Fruit fly (Drosophila melanogaster) whole organism, embryonic: ENCODE measurements around the gene Cdc14.

Experiments used
- Atf6 ChIP-seq: fragments of 200-800 bp; sonication (Bioruptor generic); IDR thresholded peaks from 2 replicates; pipeline ENCODE4 v1.3.6; 2022; ENCODE audit warnings: missing biosample characterization, missing genetic modification characterization
- CG10959 ChIP-seq: fragments of 200-800 bp; sonication (Bioruptor generic); IDR thresholded peaks from 2 replicates; pipeline ENCODE4 v1.3.6; 2022; ENCODE audit warnings: missing biosample characterization, missing genetic modification characterization
- CG11247 ChIP-seq: fragments of 200-800 bp; sonication (Bioruptor generic); IDR thresholded peaks from 2 replicates; pipeline ENCODE4 v1.3.6; 2022; ENCODE audit warnings: missing biosample characterization, missing genetic modification characterization
- CG11398 ChIP-seq: fragments of 200-800 bp; sonication (Bioruptor generic); optimal IDR thresholded peaks from 2 replicates; lab custom pipeline; 2016; ENCODE audit warnings: missing biosample characterization, missing genetic modification characterization
- CG12155 ChIP-seq: fragments of 200-800 bp; sonication (Bioruptor generic); optimal IDR thresholded peaks from 3 replicates; lab custom pipeline; 2016; ENCODE audit warnings: missing biosample characterization, missing genetic modification characterization
- CG14965 ChIP-seq: fragments of 200-800 bp; sonication (Bioruptor generic); optimal IDR thresholded peaks from 2 replicates; lab custom pipeline; 2016; ENCODE audit warnings: missing biosample characterization, missing genetic modification characterization, borderline replicate concordance
- CG15479 ChIP-seq: fragments of 200-800 bp; sonication (Bioruptor generic); optimal IDR thresholded peaks from 3 replicates; lab custom pipeline; 2019; ENCODE audit warnings: missing biosample characterization, mild to moderate bottlenecking, missing genetic modification characterization, moderate library complexity
- CG17328 ChIP-seq: fragments of 200-800 bp; sonication (Bioruptor generic); IDR thresholded peaks from 2 replicates; pipeline ENCODE4 v1.3.6; 2022; ENCODE audit warnings: missing biosample characterization, missing genetic modification characterization
- CG17361 ChIP-seq: fragments of 200-800 bp; sonication (Bioruptor generic); IDR thresholded peaks from 3 replicates; pipeline ENCODE4 v1.3.6; 2022; ENCODE audit warnings: missing biosample characterization, missing genetic modification characterization
- CG18262 ChIP-seq: fragments of 200-800 bp; optimal IDR thresholded peaks from 3 replicates; lab custom pipeline; 2019; ENCODE audit warnings: missing biosample characterization, mild to moderate bottlenecking, missing genetic modification characterization, moderate library complexity
- CG1832 ChIP-seq: fragments of 200-800 bp; sonication (Bioruptor generic); optimal IDR thresholded peaks from 2 replicates; lab custom pipeline; 2017; ENCODE audit warnings: missing biosample characterization, mild to moderate bottlenecking, missing genetic modification characterization, inconsistent platforms
- CG2712 ChIP-seq: fragments of 200-800 bp; optimal IDR thresholded peaks from 3 replicates; lab custom pipeline; 2019; ENCODE audit warnings: missing biosample characterization, mild to moderate bottlenecking, missing genetic modification characterization, moderate library complexity
- CG2889 ChIP-seq: fragments of 200-800 bp; sonication (Bioruptor generic); IDR thresholded peaks from 3 replicates; pipeline ENCODE4 v1.3.6; 2022; ENCODE audit warnings: missing biosample characterization, missing genetic modification characterization
- CG30403 ChIP-seq: fragments of 200-800 bp; sonication (Bioruptor generic); optimal IDR thresholded peaks from 3 replicates; lab custom pipeline; 2016; ENCODE audit warnings: missing biosample characterization, missing genetic modification characterization
- CG32767 ChIP-seq: fragments of 200-800 bp; sonication (Bioruptor generic); IDR thresholded peaks from 2 replicates; pipeline ENCODE4 v1.3.6; 2022; ENCODE audit warnings: missing biosample characterization, missing genetic modification characterization
- CG3407 ChIP-seq: fragments of 200-800 bp; sonication (Bioruptor generic); optimal IDR thresholded peaks from 2 replicates; lab custom pipeline; 2018; ENCODE audit warnings: missing biosample characterization, mild to moderate bottlenecking, missing genetic modification characterization
- CG34422 ChIP-seq: fragments of 200-800 bp; sonication (Bioruptor generic); IDR thresholded peaks from 3 replicates; pipeline ENCODE4 v1.3.6; 2022; ENCODE audit warnings: missing biosample characterization, missing genetic modification characterization
- CG6272 ChIP-seq: fragments of 200-800 bp; sonication (Bioruptor generic); IDR thresholded peaks from 2 replicates; pipeline ENCODE4 v1.3.6; 2022; ENCODE audit warnings: missing biosample characterization, missing genetic modification characterization
- CG6813 ChIP-seq: fragments of 200-800 bp; sonication (Bioruptor generic); optimal IDR thresholded peaks from 2 replicates; lab custom pipeline; 2017; ENCODE audit warnings: missing biosample characterization, missing genetic modification characterization, mild to moderate bottlenecking, moderate library complexity, missing genetic modification reagents
- CG7987 ChIP-seq: fragments of 200-800 bp; sonication (Bioruptor generic); optimal IDR thresholded peaks from 2 replicates; lab custom pipeline; 2018; ENCODE audit warnings: missing biosample characterization, mild to moderate bottlenecking, missing genetic modification characterization, moderate library complexity
- CG8765 ChIP-seq: fragments of 200-800 bp; sonication (Bioruptor generic); IDR thresholded peaks from 2 replicates; pipeline ENCODE4 v1.3.6; 2022; ENCODE audit warnings: missing biosample characterization, missing genetic modification characterization
- Elba2 ChIP-seq: fragments of 200-800 bp; sonication (Bioruptor generic); optimal IDR thresholded peaks from 3 replicates; lab custom pipeline; 2016; ENCODE audit warnings: missing biosample characterization, missing genetic modification characterization
- Hand ChIP-seq: fragments of 200-800 bp; sonication (Bioruptor generic); optimal IDR thresholded peaks from 2 replicates; lab custom pipeline; 2017; ENCODE audit warnings: mild to moderate bottlenecking, missing biosample characterization, missing genetic modification reagents, missing genetic modification characterization
- HmgD ChIP-seq: fragments of 200-800 bp; sonication (Bioruptor generic); optimal IDR thresholded peaks from 3 replicates; lab custom pipeline; 2016; ENCODE audit warnings: missing biosample characterization, missing genetic modification characterization
- HmgZ ChIP-seq: fragments of 200-800 bp; sonication (Bioruptor generic); optimal IDR thresholded peaks from 2 replicates; lab custom pipeline; 2018; ENCODE audit warnings: missing biosample characterization, mild to moderate bottlenecking, missing genetic modification characterization
- Lim3 ChIP-seq: fragments of 200-800 bp; sonication (Bioruptor generic); IDR thresholded peaks from 2 replicates; pipeline ENCODE4 v1.3.6; 2022; ENCODE audit warnings: missing biosample characterization, missing genetic modification characterization
- Mad ChIP-seq: fragments of 200-800 bp; sonication (Bioruptor generic); optimal IDR thresholded peaks from 2 replicates; lab custom pipeline; 2016; ENCODE audit warnings: missing biosample characterization, missing genetic modification characterization
- Rx ChIP-seq: fragments of 200-800 bp; sonication (Bioruptor generic); IDR thresholded peaks from 2 replicates; pipeline ENCODE4 v1.3.6; 2022; ENCODE audit warnings: missing biosample characterization, missing genetic modification characterization
- Sry-δ ChIP-seq: fragments of 200-800 bp; sonication (Bioruptor generic); optimal IDR thresholded peaks from 2 replicates; lab custom pipeline; 2016; ENCODE audit warnings: missing biosample characterization, missing genetic modification characterization
- Vsx1 ChIP-seq: fragments of 200-800 bp; sonication (Bioruptor generic); optimal IDR thresholded peaks from 2 replicates; lab custom pipeline; 2017; ENCODE audit warnings: missing biosample characterization, mild to moderate bottlenecking, missing genetic modification characterization, missing genetic modification reagents
- az2 ChIP-seq: fragments of 200-800 bp; sonication (Bioruptor generic); optimal IDR thresholded peaks from 3 replicates; lab custom pipeline; 2016; ENCODE audit warnings: missing biosample characterization, missing genetic modification characterization
- ci ChIP-seq: fragments of 200-800 bp; sonication (Bioruptor generic); IDR thresholded peaks from 3 replicates; pipeline ENCODE4 v1.3.6; 2022; ENCODE audit warnings: missing biosample characterization, missing genetic modification characterization
- disco-r ChIP-seq: fragments of 200-800 bp; sonication (Bioruptor generic); optimal IDR thresholded peaks from 2 replicates; lab custom pipeline; 2016; ENCODE audit warnings: missing biosample characterization, missing genetic modification characterization
- exex ChIP-seq: fragments of 200-800 bp; sonication (Bioruptor generic); optimal IDR thresholded peaks from 4 replicates; lab custom pipeline; 2018; ENCODE audit warnings: missing biosample characterization, mild to moderate bottlenecking, missing genetic modification characterization, moderate library complexity
- grau ChIP-seq: fragments of 200-800 bp; optimal IDR thresholded peaks from 3 replicates; lab custom pipeline; 2019; ENCODE audit warnings: missing biosample characterization, mild to moderate bottlenecking, missing genetic modification characterization, moderate library complexity
- her ChIP-seq: fragments of 200-800 bp; sonication (Bioruptor generic); optimal IDR thresholded peaks from 2 replicates; lab custom pipeline; 2016; ENCODE audit warnings: missing biosample characterization, missing genetic modification characterization
- lmd ChIP-seq: fragments of 200-800 bp; sonication (Bioruptor generic); IDR thresholded peaks from 2 replicates; pipeline ENCODE4 v1.3.6; 2022; ENCODE audit warnings: missing biosample characterization, missing genetic modification characterization
- lola ChIP-seq, 3 experiments: fragments of >200 bp in 2 of 3; fragments of 200-800 bp in 1 of 3; sonication (Bioruptor generic) in 1 of 3; optimal IDR thresholded peaks; 2 replicates each; lab custom pipeline; 2017 to 2019; ENCODE audit warnings: missing biosample characterization in 3 of 3, missing genetic modification characterization in 3 of 3, mild to moderate bottlenecking in 1 of 3, moderate library complexity in 1 of 3
- odd ChIP-seq: fragments of 200-800 bp; sonication (Bioruptor generic); optimal IDR thresholded peaks from 2 replicates; lab custom pipeline; 2017; ENCODE audit warnings: missing biosample characterization, mild to moderate bottlenecking, missing genetic modification characterization
- row ChIP-seq: fragments of 200-800 bp; sonication (Bioruptor generic); IDR thresholded peaks from 3 replicates; pipeline ENCODE4 v1.3.6; 2022; ENCODE audit warnings: missing biosample characterization, missing genetic modification characterization
- salm ChIP-seq: fragments of 200-800 bp; sonication (Bioruptor generic); optimal IDR thresholded peaks from 2 replicates; lab custom pipeline; 2018; ENCODE audit warnings: missing biosample characterization, mild to moderate bottlenecking, missing genetic modification characterization
- seq ChIP-seq: fragments of 200-800 bp; sonication (Bioruptor generic); IDR thresholded peaks from 2 replicates; pipeline ENCODE4 v1.3.6; 2022; ENCODE audit warnings: missing biosample characterization, missing genetic modification characterization
- shn ChIP-seq: fragments of 200-800 bp; sonication (Bioruptor generic); optimal IDR thresholded peaks from 3 replicates; lab custom pipeline; 2016; ENCODE audit warnings: missing biosample characterization, missing genetic modification characterization
- sim ChIP-seq: fragments of 200-800 bp; sonication (Bioruptor generic); IDR thresholded peaks from 2 replicates; pipeline ENCODE4 v1.3.6; 2022; ENCODE audit warnings: missing biosample characterization, missing genetic modification characterization
- sob ChIP-seq: fragments of 200-800 bp; sonication (Bioruptor generic); IDR thresholded peaks from 2 replicates; pipeline ENCODE4 v1.3.6; 2022; ENCODE audit warnings: missing biosample characterization, missing genetic modification characterization
- ssp ChIP-seq: fragments of 200-800 bp; sonication (Bioruptor generic); IDR thresholded peaks from 2 replicates; pipeline ENCODE4 v1.3.6; 2022; ENCODE audit warnings: missing biosample characterization, missing genetic modification characterization
- tx ChIP-seq: fragments of 200-800 bp; sonication (Bioruptor generic); optimal IDR thresholded peaks from 2 replicates; lab custom pipeline; 2016; ENCODE audit warnings: missing biosample characterization, missing genetic modification characterization
- wor ChIP-seq: fragments of 200-800 bp; sonication (Bioruptor generic); IDR thresholded peaks from 2 replicates; pipeline ENCODE4 v1.3.6; 2022; ENCODE audit warnings: missing biosample characterization, missing genetic modification characterization
- zen2 ChIP-seq: fragments of 200-800 bp; sonication (Bioruptor generic); IDR thresholded peaks from 3 replicates; pipeline ENCODE4 v1.3.6; 2022; ENCODE audit warnings: missing biosample characterization, missing genetic modification characterization; ENCODE audit not compliant: partially characterized antibody

Gene Cdc14

DNA sequence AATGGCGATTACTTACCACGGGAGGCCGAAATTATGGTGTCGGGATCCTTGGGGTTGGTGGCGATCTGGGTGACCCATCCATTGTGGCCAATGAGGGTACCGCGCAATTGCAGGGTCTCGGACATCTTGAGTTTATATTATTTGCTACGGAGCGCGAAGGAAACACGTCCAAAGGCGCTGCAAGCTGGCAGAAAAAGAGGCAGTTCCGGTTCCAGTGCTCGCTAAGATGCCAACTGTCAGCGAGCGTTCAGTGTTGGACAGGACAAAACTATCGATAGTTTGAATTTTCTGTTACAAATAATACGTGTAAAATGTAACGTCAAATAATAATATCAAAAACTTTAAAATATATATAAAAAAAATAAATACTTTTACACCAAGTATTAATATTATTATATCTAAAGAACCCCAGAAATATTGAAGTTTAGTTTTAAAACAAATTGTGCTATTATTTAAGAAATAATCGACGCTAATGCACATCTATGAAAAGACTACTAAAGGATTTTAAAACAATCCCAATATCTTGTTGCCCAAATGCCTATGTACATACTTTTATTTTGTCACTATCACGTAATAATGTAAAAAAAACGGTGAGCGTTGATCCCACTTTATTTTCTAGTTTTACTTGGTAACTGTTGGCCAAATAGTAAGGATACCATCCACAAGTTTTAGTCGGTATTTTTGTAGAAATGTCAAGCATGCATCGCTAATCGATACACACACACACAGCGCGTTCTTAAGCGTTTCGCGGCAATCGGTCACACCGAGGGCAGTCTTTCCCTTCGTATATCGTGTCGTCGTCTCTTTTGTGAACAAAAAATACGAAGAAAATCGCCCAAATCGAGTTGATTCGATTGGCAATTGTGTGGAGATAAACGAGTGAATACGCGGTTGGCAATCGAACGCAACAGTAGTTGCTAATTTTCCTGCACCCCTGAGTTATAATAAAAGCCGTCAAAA, 16.8 kb upstream of the Cdc14 start, which contains the start of the genes Rack1 and mts (continued):
- TF ChIP-seq disco-r (GFP tag; lab: Kevin White, UChicago): peak; percentile 66
- TF ChIP-seq CG32767 (GFP tag; lab: Robert Waterston, UW): peak; percentile 49; the same call in 1 of the 2 replicates
- TF ChIP-seq CG2712: peak; percentile 71
- no peak for TF ChIP-seq CG15479 (GFP tag; lab: Kevin White, UChicago)
- TF ChIP-seq CG34422 (GFP tag; lab: Robert Waterston, UW): peak; percentile 80
- TF ChIP-seq seq (GFP tag; lab: Robert Waterston, UW): peak; percentile 72
- TF ChIP-seq wor (GFP tag; lab: Robert Waterston, UW): peak; percentile 48
- peak; percentile 75 for TF ChIP-seq salm (tag; lab: Kevin White, UChicago)
- peak; percentile 88 for TF ChIP-seq CG17328 (GFP tag; lab: Robert Waterston, UW)
- peak; percentile 76 for TF ChIP-seq Mad (GFP tag; lab: Kevin White, UChicago)
- TF ChIP-seq HmgD (GFP tag; lab: Kevin White, UChicago): no peak
- TF ChIP-seq CG6272: peak; percentile 35; the same call in 1 of the 2 replicates
- peak; percentile 97 for TF ChIP-seq ci (GFP tag; lab: Robert Waterston, UW)
- peak; percentile 86 for TF ChIP-seq CG11247 (GFP tag; lab: Robert Waterston, UW)
- peak; percentile 94 for TF ChIP-seq sob (GFP tag; lab: Robert Waterston, UW)
- no peak for TF ChIP-seq CG1832 (GFP tag; lab: Kevin White, UChicago)
- TF ChIP-seq CG2889 (GFP tag; lab: Robert Waterston, UW): 0 out of 3 replicates have a peak, but pooled peaks have one; percentile 11
- peak; percentile 72 for TF ChIP-seq shn (GFP tag; lab: Kevin White, UChicago)
- TF ChIP-seq CG11398 (GFP tag; lab: Kevin White, UChicago): peak; percentile 68
- peak; percentile 60 for TF ChIP-seq CG30403
- TF ChIP-seq ssp (GFP tag; lab: Robert Waterston, UW): peak; percentile 61
- peak; percentile 65 for TF ChIP-seq HmgZ (tag; lab: Kevin White, UChicago)
- peak; percentile 50 for TF ChIP-seq exex (tag; lab: Kevin White, UChicago)
- peak; percentile 51; the same call in 2 of the 3 replicates for TF ChIP-seq row (GFP tag; lab: Robert Waterston, UW)
- TF ChIP-seq CG3407 (GFP tag; lab: Kevin White, UChicago): peak; percentile 80
- no peak for TF ChIP-seq Elba2
- TF ChIP-seq grau: peak; percentile 73
- TF ChIP-seq odd: peak; percentile 86
- TF ChIP-seq CG14965 (GFP tag; lab: Kevin White, UChicago): no peak
- TF ChIP-seq tx (GFP tag; lab: Kevin White, UChicago): no peak
- peak; percentile 94 for TF ChIP-seq CG6813 (GFP tag; lab: Kevin White, UChicago)
- peak; percentile 71 for TF ChIP-seq CG12155 (GFP tag; lab: Kevin White, UChicago)
- TF ChIP-seq CG7987 (GFP tag; lab: Kevin White, UChicago): peak; percentile 96
- peak in 1 of 3 experiments; percentile 21 for TF ChIP-seq lola (GFP tag; optimal IDR thresholded peaks at IDR 0.05; lab: Kevin White, UChicago)
- peak; percentile 74 for TF ChIP-seq Rx
- TF ChIP-seq zen2 (GFP tag; lab: Robert Waterston, UW): no peak
- peak; percentile 75 for TF ChIP-seq Hand (GFP tag; lab: Kevin White, UChicago)
- no peak for TF ChIP-seq Lim3 (GFP tag; lab: Robert Waterston, UW)
- TF ChIP-seq Atf6 (GFP tag; lab: Robert Waterston, UW): peak; percentile 74
- peak; percentile 67 for TF ChIP-seq CG18262 (tag; lab: Kevin White, UChicago)
- TF ChIP-seq lmd (GFP tag; lab: Robert Waterston, UW): peak; percentile 60
- TF ChIP-seq CG8765 (GFP tag; lab: Robert Waterston, UW): no peak; the same call in 1 of the 2 replicates
- peak; percentile 34 for TF ChIP-seq Sry-δ (GFP tag; lab: Kevin White, UChicago)
- peak; percentile 77 for TF ChIP-seq her
- TF ChIP-seq Vsx1 (GFP tag; lab: Kevin White, UChicago): peak; percentile 83
- peak; percentile 77 for TF ChIP-seq sim
- peak; percentile 65 for TF ChIP-seq az2
- TF ChIP-seq CG10959 (GFP tag; lab: Robert Waterston, UW): peak; percentile 71
- peak; percentile 63; the same call in 2 of the 3 replicates for TF ChIP-seq CG17361 (GFP tag; lab: Robert Waterston, UW)
